Worm (Caenorhabditis elegans) whole organism, L3 larva: ENCODE measurements around the gene sra-11.

Source experiments
- ama-1 ChIP-seq: fragments of 150-350 bp; optimal IDR thresholded peaks from 2 replicates; lab custom pipeline; 2018
- egl-5 ChIP-seq: fragments of 150-350 bp; optimal IDR thresholded peaks from 2 replicates; lab custom pipeline; 2017; ENCODE audit warnings: missing biosample characterization, missing genetic modification reagents, missing genetic modification characterization, inconsistent platforms
- fkh-2 ChIP-seq: fragments of 150-350 bp; optimal IDR thresholded peaks from 2 replicates; lab custom pipeline; 2014; ENCODE audit warnings: missing biosample characterization, missing genetic modification reagents, missing genetic modification characterization
- mdl-1 ChIP-seq: fragments of 150-350 bp; optimal IDR thresholded peaks from 2 replicates; lab custom pipeline; 2014; ENCODE audit warnings: missing biosample characterization, missing genetic modification characterization

ce11 chrII:10885250-10885649, 24.9 kb downstream of the sra-11 start:
- no peak for TF ChIP-seq mdl-1
- no peak for TF ChIP-seq egl-5 (tag; lab: Kevin White, UChicago)
- no peak for TF ChIP-seq ama-1 (lab: Kevin White, UChicago)
- no peak for TF ChIP-seq fkh-2
